Fruit fly (Drosophila melanogaster) whole organism, wandering third instar larva: Measurements from ENCODE around the gene Hand.

Experiments used
- Abd-B ChIP-seq: fragments of >200 bp; optimal IDR thresholded peaks from 2 replicates; lab custom pipeline; 2017; ENCODE audit warnings: missing biosample characterization, missing genetic modification characterization
- CG32264 ChIP-seq: fragments of 200-800 bp; sonication (Bioruptor generic); optimal IDR thresholded peaks from 2 replicates; lab custom pipeline; 2016; ENCODE audit warnings: missing biosample characterization, missing genetic modification characterization
- CG9705 ChIP-seq: fragments of 200-800 bp; sonication (Bioruptor generic); optimal IDR thresholded peaks from 2 replicates; lab custom pipeline; 2018; ENCODE audit warnings: missing biosample characterization, mild to moderate bottlenecking, missing genetic modification characterization
- CrebA ChIP-seq: fragments of 200-800 bp; sonication (Bioruptor generic); optimal IDR thresholded peaks from 2 replicates; lab custom pipeline; 2016; ENCODE audit warnings: missing biosample characterization, mild to moderate bottlenecking, missing genetic modification characterization, borderline replicate concordance
- Dif ChIP-seq: fragments of 200-275, 200-300 bp; sonication (Bioruptor generic); optimal IDR thresholded peaks from 2 replicates; lab custom pipeline; 2018; ENCODE audit warnings: missing biosample characterization, missing genetic modification characterization; ENCODE audit not compliant: partially characterized antibody
- GATAd ChIP-seq: sonication (Bioruptor generic); optimal IDR thresholded peaks from 2 replicates; lab custom pipeline; 2016; ENCODE audit warnings: missing biosample characterization, missing genetic modification characterization
- HLH106 ChIP-seq: fragments of 200-800 bp; optimal IDR thresholded peaks from 3 replicates; lab custom pipeline; 2019; ENCODE audit warnings: missing biosample characterization, mild to moderate bottlenecking, missing genetic modification characterization, moderate library complexity
- Hnf4 ChIP-seq: fragments of 200-800 bp; sonication (Bioruptor generic); optimal IDR thresholded peaks from 2 replicates; lab custom pipeline; 2016; ENCODE audit warnings: missing biosample characterization, mild to moderate bottlenecking, missing genetic modification characterization
- Hr78 ChIP-seq: fragments of >200 bp; optimal IDR thresholded peaks from 2 replicates; lab custom pipeline; 2017; ENCODE audit warnings: missing biosample characterization, missing genetic modification characterization
- Hr83 ChIP-seq: fragments of 200-300 bp; sonication (Bioruptor generic); optimal IDR thresholded peaks from 2 replicates; lab custom pipeline; 2016; ENCODE audit warnings: missing biosample characterization, mild to moderate bottlenecking, missing genetic modification characterization, moderate library complexity; ENCODE audit not compliant: poor library complexity, severe bottlenecking
- Jra ChIP-seq: sonication (Bioruptor generic); optimal IDR thresholded peaks from 2 replicates; lab custom pipeline; 2016; ENCODE audit warnings: missing biosample characterization, missing genetic modification characterization
- Myc ChIP-seq: fragments of >200 bp; optimal IDR thresholded peaks from 2 replicates; lab custom pipeline; 2017
- N ChIP-seq: fragments of >200 bp; optimal IDR thresholded peaks from 2 replicates; lab custom pipeline; 2018; ENCODE audit warnings: missing biosample characterization, missing external identifiers, missing genetic modification characterization
- Rel ChIP-seq, 2 experiments: fragments of 200-800 bp; sonication (Bioruptor generic) in 1 of 2; optimal IDR thresholded peaks; 2 replicates in 1 of 2; 3 replicates in 1 of 2; lab custom pipeline; 2016 to 2019; ENCODE audit warnings: mild to moderate bottlenecking in 2 of 2, missing biosample characterization in 2 of 2, missing genetic modification characterization in 2 of 2, moderate library complexity in 1 of 2
- Sp1 ChIP-seq: fragments of 200-800 bp; sonication (Bioruptor generic); optimal IDR thresholded peaks from 3 replicates; lab custom pipeline; 2019; ENCODE audit warnings: missing biosample characterization, mild to moderate bottlenecking, missing genetic modification characterization, moderate library complexity
- Vsx2 ChIP-seq: fragments of 200-300, 225-300 bp; sonication (Bioruptor generic); optimal IDR thresholded peaks from 2 replicates; lab custom pipeline; 2018; ENCODE audit warnings: missing biosample characterization, missing genetic modification characterization; ENCODE audit not compliant: partially characterized antibody
- brk ChIP-seq: fragments of 200-800 bp; sonication (Bioruptor generic); optimal IDR thresholded peaks from 2 replicates; lab custom pipeline; 2016; ENCODE audit warnings: missing biosample characterization, mild to moderate bottlenecking, missing genetic modification characterization
- dl ChIP-seq, 2 experiments: fragments of 175-275, 200-275 bp in 1 of 2; fragments of 200-275 bp in 1 of 2; sonication (Bioruptor generic); optimal IDR thresholded peaks; lab custom pipeline; 2018; ENCODE audit warnings: mild to moderate bottlenecking in 2 of 2, missing biosample characterization in 2 of 2, missing genetic modification characterization in 2 of 2, moderate library complexity in 2 of 2; ENCODE audit not compliant: partially characterized antibody in 2 of 2, insufficient read depth in 1 of 2
- dmrt93B ChIP-seq: fragments of 200-800 bp; sonication (Bioruptor generic); optimal IDR thresholded peaks from 2 replicates; lab custom pipeline; 2018; ENCODE audit warnings: missing biosample characterization, mild to moderate bottlenecking, missing genetic modification characterization
- dsf ChIP-seq: sonication (Bioruptor generic); optimal IDR thresholded peaks from 2 replicates; lab custom pipeline; 2016; ENCODE audit warnings: missing biosample characterization, missing genetic modification characterization, borderline replicate concordance
- ey ChIP-seq: fragments of 200-800 bp; sonication (Bioruptor generic); optimal IDR thresholded peaks from 2 replicates; lab custom pipeline; 2016; ENCODE audit warnings: missing biosample characterization, missing genetic modification characterization
- foxo ChIP-seq, 2 experiments: fragments of 200-800 bp; sonication (Bioruptor generic); optimal IDR thresholded peaks; 2 replicates in 1 of 2; 3 replicates in 1 of 2; lab custom pipeline; 2016 to 2017; ENCODE audit warnings: missing biosample characterization in 2 of 2, missing genetic modification characterization in 2 of 2
- fru ChIP-seq: fragments of 200-800 bp; sonication (Bioruptor generic); optimal IDR thresholded peaks from 3 replicates; lab custom pipeline; 2016; ENCODE audit warnings: missing biosample characterization, mild to moderate bottlenecking, missing genetic modification characterization
- h ChIP-seq: fragments of 200-800 bp; sonication (Bioruptor generic); optimal IDR thresholded peaks from 3 replicates; lab custom pipeline; 2016; ENCODE audit warnings: missing biosample characterization, mild to moderate bottlenecking, missing genetic modification characterization
- jim ChIP-seq: fragments of 175-275, 200-325 bp; sonication (Bioruptor generic); optimal IDR thresholded peaks from 2 replicates; lab custom pipeline; 2016; ENCODE audit warnings: missing biosample characterization, mild to moderate bottlenecking, missing genetic modification characterization
- lola ChIP-seq: fragments of >200 bp; optimal IDR thresholded peaks from 2 replicates; lab custom pipeline; 2017; ENCODE audit warnings: missing biosample characterization, missing genetic modification characterization
- psq ChIP-seq: fragments of 200-800 bp; sonication (Bioruptor generic); optimal IDR thresholded peaks from 3 replicates; lab custom pipeline; 2017; ENCODE audit warnings: missing biosample characterization, mild to moderate bottlenecking, missing genetic modification characterization, moderate library complexity
- rgr ChIP-seq: fragments of 200-800 bp; sonication (Bioruptor generic); optimal IDR thresholded peaks from 3 replicates; lab custom pipeline; 2016; ENCODE audit warnings: missing biosample characterization, mild to moderate bottlenecking, missing genetic modification characterization
- sage ChIP-seq: fragments of 200-800 bp; sonication (Bioruptor generic); optimal IDR thresholded peaks from 2 replicates; lab custom pipeline; 2016; ENCODE audit warnings: missing biosample characterization, mild to moderate bottlenecking, missing genetic modification characterization
- sv ChIP-seq: fragments of 200-800 bp; sonication (Bioruptor generic); optimal IDR thresholded peaks from 3 replicates; lab custom pipeline; 2016; ENCODE audit warnings: missing biosample characterization, missing genetic modification characterization
- tai ChIP-seq: sonication (Bioruptor generic); optimal IDR thresholded peaks from 2 replicates; lab custom pipeline; 2016; ENCODE audit warnings: missing biosample characterization, missing genetic modification characterization
- usp ChIP-seq: fragments of >200 bp; optimal IDR thresholded peaks from 2 replicates; lab custom pipeline; 2017; ENCODE audit warnings: missing biosample characterization, missing genetic modification characterization
- woc ChIP-seq: sonication (Bioruptor generic); optimal IDR thresholded peaks from 2 replicates; lab custom pipeline; 2016; ENCODE audit warnings: missing biosample characterization, mild to moderate bottlenecking, missing genetic modification characterization

Hand gene

DNA sequence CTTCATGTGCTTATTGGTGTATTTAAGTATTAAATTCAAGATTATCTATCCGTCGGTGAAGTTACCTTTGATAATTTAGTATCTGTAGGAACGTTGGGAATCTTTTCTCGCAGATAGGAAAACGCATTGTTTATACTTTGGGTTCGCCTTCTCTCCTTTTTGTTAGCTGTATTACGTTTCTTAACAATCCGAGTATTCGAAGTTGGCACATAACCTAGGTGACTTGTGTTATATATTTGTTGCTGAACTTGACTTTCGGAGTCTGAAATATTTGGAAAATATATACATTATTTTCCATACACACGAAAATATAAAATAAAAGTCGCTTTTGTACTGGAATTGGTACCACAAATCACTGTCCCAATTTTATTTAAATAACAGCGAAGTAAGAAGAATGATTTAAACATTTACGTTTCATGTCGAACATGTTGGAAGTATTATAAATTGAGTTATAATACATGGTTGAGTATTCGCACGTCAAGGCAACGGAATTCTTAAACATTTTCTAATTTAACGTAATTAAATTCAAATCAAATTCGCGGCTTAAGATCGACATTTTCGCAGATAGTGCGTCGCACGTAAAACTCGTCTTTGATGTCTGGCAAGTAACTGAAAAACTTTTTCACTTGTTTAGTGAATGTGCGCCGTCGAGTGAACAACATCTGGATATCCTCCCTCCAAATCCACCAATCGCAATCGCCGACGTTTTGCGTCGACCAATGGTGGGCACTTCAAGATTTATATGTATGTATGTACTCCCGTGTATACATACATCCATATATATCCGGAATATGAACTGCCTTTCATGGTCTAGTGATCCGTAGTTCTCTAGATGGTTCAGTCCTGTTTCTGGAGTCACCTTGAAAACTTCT, at the start of gene Hand:
Gene Hand, minus strand, starts transcription at position 588 of the 872 bp plus-strand sequence.
- no peak for TF ChIP-seq CG32264 (GFP tag; lab: Kevin White, UChicago)
- no peak for TF ChIP-seq h (GFP tag; lab: Kevin White, UChicago)
- no peak for TF ChIP-seq brk (GFP tag; lab: Kevin White, UChicago)
- TF ChIP-seq Hr83 = no peak
- no peak for TF ChIP-seq GATAd (GFP tag; lab: Kevin White, UChicago)
- TF ChIP-seq psq (GFP tag; lab: Kevin White, UChicago) = no peak
- TF ChIP-seq dsf = no peak
- no peak for TF ChIP-seq Hr78 (GFP tag; lab: Kevin White, UChicago)
- no peak for TF ChIP-seq dmrt93B (GFP tag; lab: Kevin White, UChicago)
- no peak for TF ChIP-seq Jra (GFP tag; lab: Kevin White, UChicago)
- no peak for TF ChIP-seq fru (GFP tag; lab: Kevin White, UChicago)
- no peak for TF ChIP-seq Dif
- TF ChIP-seq Sp1 (GFP tag; lab: Kevin White, UChicago) = no peak
- no peak for TF ChIP-seq sage
- TF ChIP-seq rgr = no peak
- no peak for TF ChIP-seq lola

- no peak for TF ChIP-seq CrebA (GFP tag; lab: Kevin White, UChicago)
- TF ChIP-seq Vsx2 (GFP tag; lab: Kevin White, UChicago) = no peak
- no peak for TF ChIP-seq dl (GFP tag; optimal IDR thresholded peaks at IDR 0.05; lab: Kevin White, UChicago; ENCODE audit: insufficient read depth in 1 of 2, partially characterized antibody in 2 of 2)
- no peak for TF ChIP-seq Myc (lab: Kevin White, UChicago)
- TF ChIP-seq psq (GFP tag; lab: Kevin White, UChicago) = no peak
- TF ChIP-seq sv (GFP tag; lab: Kevin White, UChicago) = no peak
- no peak for TF ChIP-seq Abd-B (GFP tag; lab: Kevin White, UChicago)
- no peak for TF ChIP-seq GATAd (GFP tag; lab: Kevin White, UChicago)
- TF ChIP-seq sage = no peak
- TF ChIP-seq Sp1 (GFP tag; lab: Kevin White, UChicago) = no peak
- no peak for TF ChIP-seq foxo (GFP tag; optimal IDR thresholded peaks at IDR 0.05; lab: Kevin White, UChicago)
- no peak for TF ChIP-seq tai (GFP tag; lab: Kevin White, UChicago)
These were observed 48.9 kb upstream of the Hand start, which contains the start of gene Frmd5 for dm6 chr2L:10344029-10344606. Gene Frmd5, plus strand, starts transcription at chr2L:10344442.

- no peak for TF ChIP-seq tai (GFP tag; lab: Kevin White, UChicago)
- no peak for TF ChIP-seq CrebA (GFP tag; lab: Kevin White, UChicago)
- no peak for TF ChIP-seq HLH106
- TF ChIP-seq Hnf4 (GFP tag; lab: Kevin White, UChicago) = peak; percentile 10
- no peak for TF ChIP-seq Rel (GFP tag; optimal IDR thresholded peaks at IDR 0.05; lab: Kevin White, UChicago)
- no peak for TF ChIP-seq Rel (tag; optimal IDR thresholded peaks at IDR 0.05; lab: Kevin White, UChicago)
- peak; percentile 10 for TF ChIP-seq fru (GFP tag; lab: Kevin White, UChicago)
- peak; percentile 24 for TF ChIP-seq h (GFP tag; lab: Kevin White, UChicago)
- TF ChIP-seq brk (GFP tag; lab: Kevin White, UChicago) = peak; percentile 18
- no peak for TF ChIP-seq woc (GFP tag; lab: Kevin White, UChicago)
- TF ChIP-seq, all 38 proteins: peak for 4
These were observed 47.3 kb upstream of the Hand start, which contains the start of gene Sps2 for dm6 chr2L:10342471-10342870. Gene Sps2, plus strand, starts transcription at chr2L:10342594.

- TF ChIP-seq fru (GFP tag; lab: Kevin White, UChicago) (no peak), Hnf4 (GFP tag; lab: Kevin White, UChicago) (peak; percentile 21), dmrt93B (GFP tag; lab: Kevin White, UChicago) (no peak), woc (GFP tag; lab: Kevin White, UChicago) (peak; percentile 35), tai (GFP tag; lab: Kevin White, UChicago) (no peak), HLH106 (peak; percentile 6), N (GFP tag; lab: Kevin White, UChicago) (no peak), psq (GFP tag; lab: Kevin White, UChicago) (peak; percentile 13), GATAd (GFP tag; lab: Kevin White, UChicago) (no peak), foxo (GFP tag; optimal IDR thresholded peaks at IDR 0.05; lab: Kevin White, UChicago) (peak in 1 of 2 experiments; percentile 48), dsf (peak; percentile 9), h (GFP tag; lab: Kevin White, UChicago) (peak; percentile 20), jim (GFP tag; lab: Kevin White, UChicago) (no peak), dl (GFP tag; optimal IDR thresholded peaks at IDR 0.05; lab: Kevin White, UChicago; ENCODE audit: insufficient read depth in 1 of 2, partially characterized antibody in 2 of 2) (no peak), Hr83 (peak; percentile 32), brk (GFP tag; lab: Kevin White, UChicago) (peak; percentile 60), ey (GFP tag; lab: Kevin White, UChicago) (peak; percentile 9), usp (GFP tag; lab: Kevin White, UChicago) (no peak), CG9705 (GFP tag; lab: Kevin White, UChicago) (no peak), rgr (peak; percentile 64)
These were observed 46.2 kb upstream of the Hand start, which contains the start of gene CG31715 for dm6 chr2L:10341405-10341804. Gene CG31715, plus strand, starts transcription at chr2L:10341616.
